Fruit fly (Drosophila melanogaster) whole organism, pupa: ENCODE results near the gene RpS28a.

ENCODE experiments used
- CG10348 ChIP-seq: fragments of 200-800 bp; sonication (Bioruptor generic); IDR thresholded peaks from 2 replicates; pipeline ENCODE4 v1.3.6; 2022; ENCODE audit warnings: missing biosample characterization, missing genetic modification characterization
- CG12605 ChIP-seq: fragments of 200-800 bp; sonication (Bioruptor generic); IDR thresholded peaks from 2 replicates; pipeline ENCODE4 v1.3.6; 2022; ENCODE audit warnings: missing biosample characterization, missing genetic modification characterization
- CG13204 ChIP-seq: fragments of 200-800 bp; sonication (Bioruptor generic); optimal IDR thresholded peaks from 2 replicates; lab custom pipeline; 2018; ENCODE audit warnings: missing biosample characterization, mild to moderate bottlenecking, missing genetic modification characterization, moderate library complexity
- CG14655 ChIP-seq: fragments of 200-800 bp; sonication (Bioruptor generic); optimal IDR thresholded peaks from 3 replicates; lab custom pipeline; 2017; ENCODE audit warnings: mild to moderate bottlenecking, missing biosample characterization, missing genetic modification reagents, missing genetic modification characterization
- CG15710 ChIP-seq: fragments of 200-800 bp; sonication (Bioruptor generic); optimal IDR thresholded peaks from 2 replicates; lab custom pipeline; 2018; ENCODE audit warnings: missing biosample characterization, mild to moderate bottlenecking, missing genetic modification characterization, moderate library complexity
- CG17806 ChIP-seq: fragments of 200-800 bp; sonication (Bioruptor generic); optimal IDR thresholded peaks from 2 replicates; lab custom pipeline; 2018; ENCODE audit warnings: missing biosample characterization, mild to moderate bottlenecking, missing genetic modification characterization, moderate library complexity
- CG32121 ChIP-seq: fragments of 200-800 bp; sonication (Bioruptor generic); IDR thresholded peaks from 2 replicates; pipeline ENCODE4 v1.3.6; 2022; ENCODE audit warnings: missing biosample characterization, missing genetic modification characterization
- CG34367 ChIP-seq: fragments of 200-800 bp; sonication (Bioruptor generic); optimal IDR thresholded peaks from 2 replicates; lab custom pipeline; 2018; ENCODE audit warnings: missing biosample characterization, mild to moderate bottlenecking, missing genetic modification characterization
- CG4496 ChIP-seq: fragments of 200-800 bp; sonication (Bioruptor generic); IDR thresholded peaks from 3 replicates; pipeline ENCODE4 v1.3.6; 2022; ENCODE audit warnings: missing biosample characterization, missing genetic modification characterization
- CG8159 ChIP-seq: fragments of 200-800 bp; sonication (Bioruptor generic); optimal IDR thresholded peaks from 3 replicates; lab custom pipeline; 2018; ENCODE audit warnings: missing biosample characterization, mild to moderate bottlenecking, missing genetic modification characterization, moderate library complexity
- CG8301 ChIP-seq: fragments of 200-800 bp; sonication (Bioruptor generic); optimal IDR thresholded peaks from 2 replicates; lab custom pipeline; 2018; ENCODE audit warnings: missing biosample characterization, mild to moderate bottlenecking, missing genetic modification characterization
- CG9948 ChIP-seq: fragments of 200-800 bp; sonication (Bioruptor generic); optimal IDR thresholded peaks from 2 replicates; lab custom pipeline; 2018; ENCODE audit warnings: missing biosample characterization, mild to moderate bottlenecking, missing genetic modification characterization, moderate library complexity
- D1 ChIP-seq: fragments of 200-800 bp; sonication (Bioruptor generic); optimal IDR thresholded peaks from 2 replicates; lab custom pipeline; 2018; ENCODE audit warnings: missing biosample characterization, mild to moderate bottlenecking, missing genetic modification characterization, moderate library complexity
- EcR ChIP-seq: fragments of 200-800 bp; sonication (Bioruptor generic); optimal IDR thresholded peaks from 3 replicates; lab custom pipeline; 2019; ENCODE audit warnings: missing biosample characterization, missing genetic modification characterization, mild to moderate bottlenecking, moderate library complexity, missing genetic modification reagents
- Ets98B ChIP-seq: fragments of 200-800 bp; sonication (Bioruptor generic); IDR thresholded peaks from 2 replicates; pipeline ENCODE4 v1.3.6; 2022; ENCODE audit warnings: missing biosample characterization, missing genetic modification characterization
- Pif1A ChIP-seq: fragments of 200-800 bp; sonication (Bioruptor generic); optimal IDR thresholded peaks from 3 replicates; lab custom pipeline; 2016; ENCODE audit warnings: missing biosample characterization, missing genetic modification characterization
- Pif1B ChIP-seq: fragments of 200-800 bp; sonication (Bioruptor generic); optimal IDR thresholded peaks from 3 replicates; lab custom pipeline; 2016; ENCODE audit warnings: missing biosample characterization, missing genetic modification characterization
- Snoo ChIP-seq: fragments of 200-800 bp; sonication (Bioruptor generic); optimal IDR thresholded peaks from 3 replicates; lab custom pipeline; 2017; ENCODE audit warnings: missing biosample characterization, mild to moderate bottlenecking, missing genetic modification characterization, inconsistent platforms
- fd96Ca ChIP-seq: fragments of 200-800 bp; sonication (Bioruptor generic); IDR thresholded peaks from 3 replicates; pipeline ENCODE4 v1.3.6; 2022; ENCODE audit warnings: missing biosample characterization, missing genetic modification characterization
- gl ChIP-seq: fragments of 200-800 bp; sonication (Bioruptor generic); optimal IDR thresholded peaks from 2 replicates; lab custom pipeline; 2018; ENCODE audit warnings: missing biosample characterization, mild to moderate bottlenecking, missing genetic modification characterization
- rn ChIP-seq: fragments of 200-800 bp; sonication (Bioruptor generic); IDR thresholded peaks from 2 replicates; pipeline ENCODE4 v1.3.6; 2022; ENCODE audit warnings: missing biosample characterization, missing genetic modification characterization

RpS28a gene

dm6 chr3R:29999495-29999894 lies 23.0 kb downstream of the RpS28a start, which contains the start of gene CG34298:
Gene CG34298 (plus strand): TSS chr3R:29999795.
- TF ChIP-seq Pif1B (GFP tag; lab: Kevin White, UChicago) (no peak), CG9948 (tag; lab: Kevin White, UChicago) (no peak), CG32121 (GFP tag; lab: Robert Waterston, UW) (no peak), CG8159 (tag; lab: Kevin White, UChicago) (no peak)

DNA sequence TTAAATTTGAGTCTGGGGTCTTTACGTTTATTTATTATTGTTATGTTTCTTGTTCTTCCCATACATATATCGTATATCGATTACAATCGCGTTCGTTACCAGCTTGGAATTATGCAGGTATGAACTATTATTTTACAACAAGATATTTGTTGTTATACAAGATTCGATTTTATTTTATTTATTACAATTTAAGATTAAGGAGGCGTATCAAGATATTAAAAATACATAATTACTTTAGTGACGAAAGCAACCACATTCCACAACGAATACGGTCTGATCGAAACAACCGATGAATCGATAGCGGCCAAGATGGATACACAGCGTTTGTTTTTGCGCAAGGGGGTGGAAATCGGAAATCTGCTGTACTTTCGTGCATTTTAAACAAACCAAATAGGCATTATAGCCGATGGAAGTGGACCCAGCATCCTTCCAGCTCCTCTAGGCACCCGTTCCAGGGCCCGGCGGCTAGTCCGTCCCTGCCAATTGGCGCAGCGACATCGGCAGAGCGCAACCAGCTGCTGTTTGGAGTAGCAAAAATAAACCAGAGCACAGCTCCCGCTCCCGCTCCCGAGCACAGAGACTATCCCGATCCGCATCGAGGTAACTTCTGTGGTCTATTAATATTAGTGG lies 24.7 kb downstream of the RpS28a start, which contains the start of the genes CG15525 and CG11504:
Gene CG15525, minus strand, starts transcription at position 70 of the 630 bp plus-strand sequence.
Gene CG11504, plus strand, starts transcription at position 294 of the 630 bp plus-strand sequence.
- TF ChIP-seq EcR: no peak
- peak; percentile 19; the same call in 1 of the 2 replicates for TF ChIP-seq Ets98B (GFP tag; lab: Robert Waterston, UW)
- no peak for TF ChIP-seq CG12605 (GFP tag; lab: Robert Waterston, UW)

DNA sequence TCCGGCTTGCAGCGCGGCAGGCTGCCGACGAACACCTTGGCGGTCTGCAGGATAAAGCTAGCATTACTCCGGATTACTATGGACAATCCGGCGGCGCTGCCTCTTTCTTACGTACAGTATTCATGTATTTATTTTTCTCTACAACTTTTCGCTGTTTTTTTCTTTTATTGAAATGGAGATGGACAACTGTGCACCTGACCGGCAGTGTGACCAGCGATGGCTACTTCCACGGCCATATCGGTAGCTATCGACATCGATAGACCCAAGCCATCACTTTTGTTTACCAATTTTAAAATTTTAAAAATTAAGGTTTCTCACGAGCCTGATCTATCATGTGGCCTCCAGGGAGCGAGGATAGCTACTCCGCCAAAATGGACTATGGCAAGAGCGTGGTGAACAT lies 27.4 kb downstream of the RpS28a start, which contains the start of the genes CG7903 and Sas-6:
Gene CG7903, minus strand, starts transcription at position 197 of the 400 bp plus-strand sequence.
Gene Sas-6, plus strand, starts transcription at position 323 of the 400 bp plus-strand sequence.
- TF ChIP-seq CG4496: peak; percentile 44; the same call in 1 of the 3 replicates
- no peak for TF ChIP-seq Ets98B (GFP tag; lab: Robert Waterston, UW)
- TF ChIP-seq rn: no peak

- TF ChIP-seq CG12605 (GFP tag; lab: Robert Waterston, UW): no peak
- TF ChIP-seq CG8159 (tag; lab: Kevin White, UChicago): no peak
- TF ChIP-seq CG13204 (GFP tag; lab: Kevin White, UChicago): no peak
- no peak for TF ChIP-seq Pif1A (GFP tag; lab: Kevin White, UChicago)
- TF ChIP-seq CG17806: no peak
- no peak for TF ChIP-seq CG15710
- TF ChIP-seq Snoo: no peak
- TF ChIP-seq CG8301: no peak
- no peak for TF ChIP-seq EcR
Observed at dm6 chr3R:29993134-29993533, 29.3 kb downstream of the RpS28a start, which contains the start of gene Acph-1. Gene Acph-1 (minus strand): TSS chr3R:29993411.

- TF ChIP-seq EcR: no peak
- TF ChIP-seq Snoo: no peak
- TF ChIP-seq Ets98B (GFP tag; lab: Robert Waterston, UW): no peak
- no peak for TF ChIP-seq D1
- TF ChIP-seq Pif1B (GFP tag; lab: Kevin White, UChicago): no peak
- TF ChIP-seq CG12605 (GFP tag; lab: Robert Waterston, UW): no peak
- TF ChIP-seq CG32121 (GFP tag; lab: Robert Waterston, UW): no peak
- no peak for TF ChIP-seq CG15710
Observed at dm6 chr3R:29990681-29991080, 31.8 kb downstream of the RpS28a start.

- TF ChIP-seq Ets98B (GFP tag; lab: Robert Waterston, UW) (no peak), CG10348 (0 out of 2 replicates have a peak, but pooled peaks have one; percentile 10)
Observed at dm6 chr3R:29985219-29985618, 37.2 kb downstream of the RpS28a start.

DNA sequence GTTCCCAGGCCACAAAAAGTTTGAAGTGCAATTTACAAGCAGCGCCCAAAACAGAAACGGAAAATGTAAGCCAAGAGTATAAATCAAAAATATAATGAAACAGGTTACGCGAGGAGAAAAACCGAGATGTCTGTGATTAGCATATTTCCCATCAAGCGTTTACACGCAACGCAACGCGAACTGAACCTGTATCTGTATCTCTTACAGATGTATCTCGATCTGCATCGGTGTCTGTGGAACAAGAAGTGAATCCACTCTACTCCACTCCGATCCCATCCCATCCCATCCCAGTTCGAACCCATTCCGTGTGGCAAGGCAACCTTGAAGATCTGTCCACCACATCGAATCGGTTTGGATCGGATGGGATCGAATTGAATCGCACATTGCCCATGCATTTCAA lies 38.6 kb downstream of the RpS28a start:
- TF ChIP-seq CG8159 (tag; lab: Kevin White, UChicago): peak; percentile 15
- no peak for TF ChIP-seq rn

- TF ChIP-seq Ets98B (GFP tag; lab: Robert Waterston, UW) (peak; percentile 81), rn (peak; percentile 79), CG12605 (GFP tag; lab: Robert Waterston, UW) (peak; percentile 40; the same call in 1 of the 2 replicates), CG13204 (GFP tag; lab: Kevin White, UChicago) (peak; percentile 80), CG34367 (tag; lab: Kevin White, UChicago) (peak; percentile 68), CG15710 (peak; percentile 74), CG9948 (tag; lab: Kevin White, UChicago) (peak; percentile 67), gl (tag; lab: Kevin White, UChicago) (peak; percentile 4), EcR (no peak), Snoo (peak; percentile 78), Pif1B (GFP tag; lab: Kevin White, UChicago) (peak; percentile 92), CG8159 (tag; lab: Kevin White, UChicago) (peak; percentile 83), CG32121 (GFP tag; lab: Robert Waterston, UW) (peak; percentile 91), CG4496 (peak; percentile 88), fd96Ca (peak; percentile 78), CG10348 (no peak), Pif1A (GFP tag; lab: Kevin White, UChicago) (peak; percentile 84), CG17806 (peak; percentile 64), CG8301 (peak; percentile 76), D1 (no peak), CG14655 (GFP tag; lab: Kevin White, UChicago) (no peak)
Observed at dm6 chr3R:29983073-29983544, 39.3 kb downstream of the RpS28a start, which contains the start of gene CG7896. Gene CG7896 (plus strand): TSS chr3R:29983426.
